Fruit fly (Drosophila melanogaster) whole organism, embryonic: ENCODE data around the gene Hacd2.

Source experiments
- CG1024 ChIP-seq: fragments of 200-800 bp; sonication (Bioruptor generic); IDR thresholded peaks from 2 replicates; pipeline ENCODE4 v1.3.6; 2022; ENCODE audit warnings: missing biosample characterization, missing genetic modification characterization
- CG10366 ChIP-seq: fragments of 200-800 bp; sonication (Bioruptor generic); IDR thresholded peaks from 2 replicates; pipeline ENCODE4 v1.3.6; 2022; ENCODE audit warnings: missing biosample characterization, missing genetic modification characterization
- CG10431 ChIP-seq: fragments of 200-800 bp; sonication (Bioruptor generic); optimal IDR thresholded peaks from 3 replicates; lab custom pipeline; 2018; ENCODE audit warnings: missing biosample characterization, mild to moderate bottlenecking, missing genetic modification characterization
- CG12299 ChIP-seq: fragments of 200-800 bp; sonication (Bioruptor generic); optimal IDR thresholded peaks from 2 replicates; lab custom pipeline; 2018; ENCODE audit warnings: missing biosample characterization, mild to moderate bottlenecking, missing genetic modification characterization
- CG12942 ChIP-seq: fragments of 200-800 bp; sonication (Bioruptor generic); optimal IDR thresholded peaks from 3 replicates; lab custom pipeline; 2016; ENCODE audit warnings: missing biosample characterization, missing genetic modification characterization
- CG14014 ChIP-seq: fragments of 200-800 bp; sonication (Bioruptor generic); IDR thresholded peaks from 2 replicates; pipeline ENCODE4 v1.3.6; 2022; ENCODE audit warnings: missing biosample characterization, missing genetic modification characterization
- CG14965 ChIP-seq: fragments of 200-800 bp; sonication (Bioruptor generic); optimal IDR thresholded peaks from 2 replicates; lab custom pipeline; 2016; ENCODE audit warnings: missing biosample characterization, missing genetic modification characterization, borderline replicate concordance
- CG16779 ChIP-seq: fragments of 200-800 bp; sonication (Bioruptor generic); IDR thresholded peaks from 2 replicates; pipeline ENCODE4 v1.3.6; 2022; ENCODE audit warnings: missing biosample characterization, missing genetic modification characterization
- CG2120 ChIP-seq: fragments of 200-800 bp; sonication (Bioruptor generic); optimal IDR thresholded peaks from 3 replicates; lab custom pipeline; 2016; ENCODE audit warnings: missing biosample characterization, missing genetic modification characterization
- CG2678 ChIP-seq: fragments of 200-800 bp; sonication (Bioruptor generic); optimal IDR thresholded peaks from 3 replicates; lab custom pipeline; 2019; ENCODE audit warnings: missing biosample characterization, mild to moderate bottlenecking, missing genetic modification characterization, moderate library complexity
- CG2712 ChIP-seq: fragments of 200-800 bp; optimal IDR thresholded peaks from 3 replicates; lab custom pipeline; 2019; ENCODE audit warnings: missing biosample characterization, mild to moderate bottlenecking, missing genetic modification characterization, moderate library complexity
- CG30403 ChIP-seq: fragments of 200-800 bp; sonication (Bioruptor generic); optimal IDR thresholded peaks from 3 replicates; lab custom pipeline; 2016; ENCODE audit warnings: missing biosample characterization, missing genetic modification characterization
- CG3726 ChIP-seq: fragments of 200-800 bp; sonication (Bioruptor generic); IDR thresholded peaks from 3 replicates; pipeline ENCODE4, ENCODE4 v1.3.6; 2022; ENCODE audit warnings: missing biosample characterization, missing genetic modification characterization
- CG4617 ChIP-seq: fragments of 200-800 bp; sonication (Bioruptor generic); optimal IDR thresholded peaks from 3 replicates; lab custom pipeline; 2016; ENCODE audit warnings: missing biosample characterization, missing genetic modification characterization, borderline replicate concordance
- CG4820 ChIP-seq: fragments of 200-800 bp; sonication (Bioruptor generic); optimal IDR thresholded peaks from 3 replicates; lab custom pipeline; 2016; ENCODE audit warnings: missing biosample characterization, missing genetic modification characterization
- CG5180 ChIP-seq: fragments of 200-800 bp; sonication (Bioruptor generic); optimal IDR thresholded peaks from 3 replicates; lab custom pipeline; 2017; ENCODE audit warnings: missing biosample characterization, missing genetic modification characterization, mild to moderate bottlenecking, moderate library complexity, missing genetic modification reagents
- CG7963 ChIP-seq: fragments of 200-800 bp; sonication (Bioruptor generic); IDR thresholded peaks from 3 replicates; pipeline ENCODE4 v1.3.6; 2022; ENCODE audit warnings: missing biosample characterization, missing genetic modification characterization; ENCODE audit not compliant: partially characterized antibody
- CG8924 ChIP-seq: fragments of 200-800 bp; optimal IDR thresholded peaks from 3 replicates; lab custom pipeline; 2019; ENCODE audit warnings: missing biosample characterization, mild to moderate bottlenecking, missing genetic modification characterization, moderate library complexity
- CG9932 ChIP-seq: fragments of 200-800 bp; sonication (Bioruptor generic); IDR thresholded peaks from 2 replicates; pipeline ENCODE4 v1.3.6; 2022; ENCODE audit warnings: missing biosample characterization, missing genetic modification characterization
- CrebB ChIP-seq: fragments of 200-800 bp; sonication (Bioruptor generic); optimal IDR thresholded peaks from 3 replicates; lab custom pipeline; 2018; ENCODE audit warnings: missing biosample characterization, mild to moderate bottlenecking, missing genetic modification characterization
- D ChIP-seq, 2 experiments: fragments of 200-800 bp in 1 of 2; fragments of >200 bp in 1 of 2; sonication (Bioruptor generic) in 1 of 2; optimal IDR thresholded peaks; 2 replicates in 1 of 2; 3 replicates in 1 of 2; lab custom pipeline; 2017; ENCODE audit warnings: mild to moderate bottlenecking in 1 of 2, missing biosample characterization in 1 of 2, missing genetic modification characterization in 1 of 2, missing genetic modification reagents in 1 of 2
- Dbx ChIP-seq: fragments of 200-800 bp; sonication (Bioruptor generic); IDR thresholded peaks from 3 replicates; pipeline ENCODE4 v1.3.6; 2022; ENCODE audit warnings: missing biosample characterization, missing genetic modification characterization
- Hr51 ChIP-seq, 2 experiments: fragments of 200-800 bp; sonication (Bioruptor generic); optimal IDR thresholded peaks; 2 replicates in 1 of 2; 3 replicates in 1 of 2; lab custom pipeline; 2016 to 2018; ENCODE audit warnings: missing biosample characterization in 2 of 2, missing genetic modification characterization in 2 of 2, mild to moderate bottlenecking in 1 of 2, moderate library complexity in 1 of 2
- Mes4 ChIP-seq: fragments of 200-800 bp; sonication (Bioruptor generic); optimal IDR thresholded peaks from 2 replicates; lab custom pipeline; 2016; ENCODE audit warnings: missing biosample characterization, missing genetic modification characterization
- Mrtf ChIP-seq: fragments of 200-800 bp; sonication (Bioruptor generic); IDR thresholded peaks from 3 replicates; pipeline ENCODE4 v1.3.6; 2022; ENCODE audit warnings: missing biosample characterization, missing genetic modification characterization
- TFAM ChIP-seq: fragments of 200-800 bp; sonication (Bioruptor generic); optimal IDR thresholded peaks from 2 replicates; lab custom pipeline; 2017; ENCODE audit warnings: missing biosample characterization, missing genetic modification characterization, inconsistent platforms
- bab2 ChIP-seq: fragments of 200-800 bp; sonication (Bioruptor generic); optimal IDR thresholded peaks from 2 replicates; lab custom pipeline; 2016; ENCODE audit warnings: missing biosample characterization, missing genetic modification characterization
- bsh ChIP-seq, 2 experiments: fragments of 200-800 bp; sonication (Bioruptor generic); optimal IDR thresholded peaks; 2 replicates each; lab custom pipeline; 2017 to 2018; ENCODE audit warnings: mild to moderate bottlenecking in 2 of 2, missing biosample characterization in 2 of 2, missing genetic modification characterization in 2 of 2, moderate library complexity in 1 of 2
- danr ChIP-seq: fragments of 200-800 bp; sonication (Bioruptor generic); IDR thresholded peaks from 2 replicates; pipeline ENCODE4 v1.3.6; 2022; ENCODE audit warnings: missing biosample characterization, missing genetic modification characterization
- dati ChIP-seq: fragments of 200-800 bp; sonication (Bioruptor generic); IDR thresholded peaks from 2 replicates; pipeline ENCODE4 v1.3.6; 2022; ENCODE audit warnings: missing biosample characterization, missing genetic modification characterization
- fru ChIP-seq: fragments of >200 bp; optimal IDR thresholded peaks from 2 replicates; lab custom pipeline; 2017
- gem ChIP-seq: fragments of 200-800 bp; sonication (Bioruptor generic); optimal IDR thresholded peaks from 2 replicates; lab custom pipeline; 2019; ENCODE audit warnings: missing biosample characterization, mild to moderate bottlenecking, missing genetic modification characterization, moderate library complexity
- ind ChIP-seq: fragments of 200-800 bp; sonication (Bioruptor generic); optimal IDR thresholded peaks from 3 replicates; lab custom pipeline; 2016; ENCODE audit warnings: missing biosample characterization, missing genetic modification characterization
- insv ChIP-seq, 2 experiments: fragments of 200-800 bp; sonication (Bioruptor generic); optimal IDR thresholded peaks; 3 replicates each; lab custom pipeline; 2016 to 2018; ENCODE audit warnings: missing biosample characterization in 2 of 2, missing genetic modification characterization in 2 of 2
- jumu ChIP-seq: fragments of 200-800 bp; sonication (Bioruptor generic); optimal IDR thresholded peaks from 3 replicates; lab custom pipeline; 2016; ENCODE audit warnings: missing biosample characterization, missing genetic modification characterization
- maf-S ChIP-seq: fragments of 200-800 bp; sonication (Bioruptor generic); optimal IDR thresholded peaks from 2 replicates; lab custom pipeline; 2016; ENCODE audit warnings: missing biosample characterization, missing genetic modification characterization
- nerfin-1 ChIP-seq: fragments of 200-800 bp; sonication (Bioruptor generic); optimal IDR thresholded peaks from 3 replicates; lab custom pipeline; 2019; ENCODE audit warnings: missing biosample characterization, mild to moderate bottlenecking, missing genetic modification characterization, moderate library complexity
- nerfin-2 ChIP-seq: fragments of 200-800 bp; sonication (Bioruptor generic); IDR thresholded peaks from 2 replicates; pipeline ENCODE4 v1.3.6; 2022; ENCODE audit warnings: missing biosample characterization, missing genetic modification characterization; ENCODE audit not compliant: partially characterized antibody
- nom ChIP-seq: fragments of 200-800 bp; sonication (Bioruptor generic); optimal IDR thresholded peaks from 2 replicates; lab custom pipeline; 2017; ENCODE audit warnings: missing biosample characterization, missing genetic modification characterization, mild to moderate bottlenecking, moderate library complexity, missing genetic modification reagents
- pan ChIP-seq, 4 experiments: fragments of >200 bp in 3 of 4; fragments of 200-800 bp in 1 of 4; sonication (Bioruptor generic) in 1 of 4; optimal IDR thresholded peaks in 3 of 4; IDR thresholded peaks in 1 of 4; 2 replicates each; pipeline versions ENCODE4 v1.3.6 to Lab custom; 2017 to 2022; ENCODE audit warnings: missing biosample characterization in 2 of 4, missing genetic modification characterization in 2 of 4, mixed read lengths in 1 of 4
- seq ChIP-seq: fragments of 200-800 bp; sonication (Bioruptor generic); IDR thresholded peaks from 2 replicates; pipeline ENCODE4 v1.3.6; 2022; ENCODE audit warnings: missing biosample characterization, missing genetic modification characterization
- sna ChIP-seq: fragments of 200-800 bp; sonication (Bioruptor generic); IDR thresholded peaks from 2 replicates; pipeline ENCODE4 v1.3.6; 2022; ENCODE audit warnings: missing biosample characterization, missing genetic modification characterization; ENCODE audit not compliant: partially characterized antibody
- stwl ChIP-seq: fragments of 200-800 bp; sonication (Bioruptor generic); optimal IDR thresholded peaks from 3 replicates; lab custom pipeline; 2018; ENCODE audit warnings: missing biosample characterization, mild to moderate bottlenecking, missing genetic modification characterization, moderate library complexity
- unpg ChIP-seq: fragments of 200-800 bp; sonication (Bioruptor generic); optimal IDR thresholded peaks from 3 replicates; lab custom pipeline; 2018; ENCODE audit warnings: missing biosample characterization, mild to moderate bottlenecking, missing genetic modification characterization, moderate library complexity
- yki ChIP-seq: fragments of >200 bp; optimal IDR thresholded peaks from 3 replicates; lab custom pipeline; 2018

The Hacd2 gene

DNA sequence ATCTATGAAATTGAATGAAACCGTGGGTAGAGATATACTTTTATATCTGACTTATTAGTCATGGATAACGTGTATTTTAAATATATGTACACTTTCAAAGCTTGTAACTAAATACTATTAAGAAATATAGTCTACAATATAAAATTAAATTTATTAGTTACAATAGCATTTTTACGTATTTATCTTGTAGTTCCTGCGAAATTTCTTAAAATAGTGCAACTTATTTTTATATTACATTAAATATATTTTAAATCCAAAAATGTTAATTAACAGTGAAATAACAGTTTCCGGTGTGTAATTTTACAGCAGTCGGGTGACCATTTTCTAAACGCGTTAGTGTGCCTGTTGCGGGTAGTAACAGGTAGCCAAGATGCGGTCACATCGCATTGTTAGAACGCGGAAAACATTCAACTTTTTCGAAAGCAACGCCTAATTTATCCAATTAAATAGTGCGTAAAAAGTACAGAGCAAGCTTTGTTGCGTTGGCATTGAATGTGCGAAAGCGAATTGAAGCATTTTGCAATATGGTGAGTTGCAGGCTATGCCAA, 46.8 kb downstream of the Hacd2 start, which contains the start of the genes CG10859 and CG7110 (continued):
- TF ChIP-seq maf-S (GFP tag; lab: Kevin White, UChicago) (no peak), pan (optimal IDR thresholded peaks at IDR 0.05; lab: Kevin White, UChicago) (no peak), pan (GFP tag; optimal IDR thresholded peaks at IDR 0.05 in 1 of 2, IDR thresholded peaks at IDR 0.05 in 1 of 2) (peak in 1 of 2 experiments; percentile 10), Mes4 (peak; percentile 17), gem (tag; lab: Kevin White, UChicago) (peak; percentile 25), CrebB (tag; lab: Kevin White, UChicago) (peak; percentile 36), CG12299 (peak; percentile 45), CG10431 (GFP tag; lab: Kevin White, UChicago) (peak; percentile 5), CG10366 (GFP tag; lab: Robert Waterston, UW) (no peak)

dm6 chr2L:13397393-13397792, 48.1 kb downstream of the Hacd2 start:
- TF ChIP-seq danr = no peak
- TF ChIP-seq, all 482 proteins: peak for 0

DNA sequence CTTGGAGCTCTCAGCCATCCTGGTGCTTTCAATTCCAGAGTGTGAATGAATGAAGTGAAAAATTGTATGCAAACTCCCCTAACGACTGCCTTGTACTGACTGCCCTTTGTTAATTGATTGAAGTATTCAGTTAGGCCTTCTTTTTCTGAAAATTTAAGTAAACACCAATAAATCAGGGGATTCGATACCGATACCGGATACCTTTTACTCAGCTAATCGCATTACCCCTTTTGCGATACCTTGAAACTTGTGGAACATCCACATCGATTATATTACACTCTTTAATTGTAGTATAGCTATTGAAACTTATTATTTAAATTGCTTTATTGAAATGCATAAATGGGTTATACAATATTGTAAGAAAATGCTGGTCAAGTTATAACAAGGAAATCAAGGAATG, 49.4 kb downstream of the Hacd2 start, which contains the start of gene CG16957:
Gene CG16957 (minus strand): TSS at position 101 of the 400 bp plus-strand sequence.
- TF ChIP-seq CG8924 (tag; lab: Kevin White, UChicago) (no peak), CG14965 (GFP tag; lab: Kevin White, UChicago) (no peak), CG9932 (GFP tag; lab: Robert Waterston, UW) (no peak), unpg (no peak), yki (lab: Kevin White, UChicago) (no peak), nerfin-1 (tag; lab: Kevin White, UChicago) (no peak), TFAM (GFP tag; lab: Kevin White, UChicago) (no peak), CG4820 (GFP tag; lab: Kevin White, UChicago) (no peak), CG30403 (GFP tag; lab: Kevin White, UChicago) (no peak), CG2678 (no peak), jumu (GFP tag; lab: Kevin White, UChicago) (no peak), bab2 (GFP tag; lab: Kevin White, UChicago) (no peak), CG1024 (GFP tag; lab: Robert Waterston, UW) (no peak), nerfin-2 (GFP tag; lab: Robert Waterston, UW) (no peak), CG14014 (GFP tag; lab: Robert Waterston, UW) (no peak), CG2712 (tag; lab: Kevin White, UChicago) (no peak), sna (GFP tag; lab: Robert Waterston, UW) (no peak), CG7963 (GFP tag; lab: Robert Waterston, UW) (no peak)

- peak; percentile 90 for TF ChIP-seq unpg
- TF ChIP-seq nom = peak; percentile 93
- no peak for TF ChIP-seq D (optimal IDR thresholded peaks at IDR 0.05; lab: Kevin White, UChicago)
- peak; percentile 86 for TF ChIP-seq D (GFP tag; optimal IDR thresholded peaks at IDR 0.05; lab: Kevin White, UChicago)
- TF ChIP-seq CG16779 (GFP tag; lab: Robert Waterston, UW) = peak; percentile 85
- TF ChIP-seq Mrtf (GFP tag; lab: Robert Waterston, UW) = peak; percentile 59; the same call in 2 of the 3 replicates
- peak; percentile 73 for TF ChIP-seq CG2120
- peak; percentile 89 for TF ChIP-seq Dbx (GFP tag; lab: Robert Waterston, UW)
- peak; percentile 75; the same call in 2 of the 3 replicates for TF ChIP-seq CG3726 (GFP tag; lab: Robert Waterston, UW)
- TF ChIP-seq CG12942 (GFP tag; lab: Kevin White, UChicago) = peak; percentile 77
- TF ChIP-seq CG5180 = peak; percentile 80
- peak; percentile 74 to 84 for TF ChIP-seq bsh (GFP tag; optimal IDR thresholded peaks at IDR 0.05; lab: Kevin White, UChicago)
- TF ChIP-seq ind = peak; percentile 67
- peak; percentile 80 for TF ChIP-seq CG4617 (GFP tag; lab: Kevin White, UChicago)
- TF ChIP-seq fru (lab: Kevin White, UChicago) = no peak
- TF ChIP-seq dati (GFP tag; lab: Robert Waterston, UW) = peak; percentile 78; the same call in 1 of the 2 replicates
- TF ChIP-seq Hr51 (GFP tag; optimal IDR thresholded peaks at IDR 0.05; lab: Kevin White, UChicago) = peak; percentile 81 to 88
- peak; percentile 79 for TF ChIP-seq stwl (tag; lab: Kevin White, UChicago)
- TF ChIP-seq seq = peak; percentile 80
- peak in 1 of 2 experiments; percentile 80 for TF ChIP-seq insv (GFP tag; optimal IDR thresholded peaks at IDR 0.05; lab: Kevin White, UChicago)
Observed at dm6 chr2L:13394903-13395302, 50.5 kb downstream of the Hacd2 start, which contains the start of gene RpL24. TSS of gene RpL24 (minus strand) at chr2L:13395131.
